Worm (Caenorhabditis elegans): ENCODE measurements around the gene F26F4.6.
A peak's percentile ranks its signal among the peaks of the same experiment; 100 is the strongest.

F26F4.6 gene

ce11 chrIII:4924134-4924533 lies 30.7 kb upstream of the F26F4.6 start:
- TF ChIP-seq ceh-16 (tag; optimal IDR thresholded peaks at IDR 0.05) = no peak
- no peak for TF ChIP-seq nhr-129 (tag; optimal IDR thresholded peaks at IDR 0.05)
- TF ChIP-seq nhr-11 (tag; optimal IDR thresholded peaks at IDR 0.05) = no peak
- TF ChIP-seq nhr-6 (tag; optimal IDR thresholded peaks at IDR 0.05) = no peak
- no peak for TF ChIP-seq ztf-1 (GFP tag; conservative IDR thresholded peaks at IDR 0.05)
- no peak for TF ChIP-seq peb-1 (tag; optimal IDR thresholded peaks at IDR 0.05)
- no peak for TF ChIP-seq unc-55 (GFP tag; optimal IDR thresholded peaks at IDR 0.05)

- TF ChIP-seq lsy-2 (tag; optimal IDR thresholded peaks at IDR 0.05) = peak in 1 of 2 experiments; percentile 46
- TF ChIP-seq gmeb-1 (tag; optimal IDR thresholded peaks at IDR 0.05) = peak; percentile 23
- peak; percentile 1 for TF ChIP-seq F13H6.1 (tag; optimal IDR thresholded peaks at IDR 0.05)
- TF ChIP-seq sma-3 (GFP tag; optimal IDR thresholded peaks at IDR 0.05) = peak; percentile 69
- peak; percentile 20 for TF ChIP-seq nhr-25 (tag; optimal IDR thresholded peaks at IDR 0.05)
- TF ChIP-seq lin-11 (tag; optimal IDR thresholded peaks at IDR 0.05) = peak; percentile 57
These were observed 28.6 kb upstream of the F26F4.6 start, which contains the start of gene mmab-1 for ce11 chrIII:4922020-4922419. TSS of gene mmab-1 (minus strand) at chrIII:4922114.

DNA sequence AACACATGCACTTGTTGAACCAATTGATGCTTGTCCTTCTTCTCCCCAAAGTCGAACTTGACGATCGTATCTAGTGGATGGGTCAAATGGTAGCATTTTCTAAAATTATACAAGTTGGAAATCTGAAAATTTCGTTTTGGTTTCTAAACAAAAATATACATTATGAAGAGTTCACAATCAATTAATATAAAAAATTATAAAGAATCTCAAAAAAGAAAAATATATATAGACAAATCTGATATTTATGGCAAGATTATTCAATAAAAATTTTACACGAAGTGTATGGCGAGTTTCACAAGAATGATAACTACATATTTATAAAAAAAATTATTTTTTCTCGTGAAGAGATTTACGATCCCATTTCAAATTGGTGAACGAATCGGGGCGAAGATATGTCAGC lies 26.8 kb upstream of the F26F4.6 start, which contains the start of gene ula-1:
Gene ula-1, minus strand, starts transcription at position 101 of the 400 bp plus-strand sequence.
- no peak for TF ChIP-seq ceh-16 (tag; optimal IDR thresholded peaks at IDR 0.05)

ce11 chrIII:4918906-4919305 lies 25.5 kb upstream of the F26F4.6 start:
- TF ChIP-seq lin-11 (tag; optimal IDR thresholded peaks at IDR 0.05) (no peak), sma-3 (GFP tag; optimal IDR thresholded peaks at IDR 0.05) (no peak), nhr-129 (tag; optimal IDR thresholded peaks at IDR 0.05) (no peak)

ce11 chrIII:4917960-4918712 lies 24.7 kb upstream of the F26F4.6 start, which contains the start of gene rpb-8:
TSS of gene rpb-8 (minus strand) at chrIII:4918008.
- no peak for TF ChIP-seq dmd-4 (tag; optimal IDR thresholded peaks at IDR 0.05)
- TF ChIP-seq unc-55 (GFP tag; optimal IDR thresholded peaks at IDR 0.05) = peak; percentile 90
- no peak for TF ChIP-seq mab-5 (tag; optimal IDR thresholded peaks at IDR 0.05)
- no peak for TF ChIP-seq egl-27 (tag; optimal IDR thresholded peaks at IDR 0.05)
- no peak for TF ChIP-seq unc-62 (GFP tag; optimal IDR thresholded peaks at IDR 0.05)
- TF ChIP-seq unc-39 (tag; optimal IDR thresholded peaks at IDR 0.05) = no peak
- no peak for TF ChIP-seq nhr-23 (tag; optimal IDR thresholded peaks at IDR 0.05)
- TF ChIP-seq elt-1 (tag; optimal IDR thresholded peaks at IDR 0.05) = no peak
- peak; percentile 29 for TF ChIP-seq F13H6.1 (tag; optimal IDR thresholded peaks at IDR 0.05)
- TF ChIP-seq ceh-82 (tag; optimal IDR thresholded peaks at IDR 0.05) = no peak
- TF ChIP-seq ztf-1 (GFP tag; conservative IDR thresholded peaks at IDR 0.05) = no peak
- TF ChIP-seq skn-1 (tag; optimal IDR thresholded peaks at IDR 0.05) = no peak
- no peak for TF ChIP-seq elt-3 (tag; optimal IDR thresholded peaks at IDR 0.05)
- TF ChIP-seq nhr-10 (tag; optimal IDR thresholded peaks at IDR 0.05) = no peak
- peak; percentile 46 for TF ChIP-seq lin-13 (GFP tag; optimal IDR thresholded peaks at IDR 0.05)
- TF ChIP-seq nhr-129 (tag; optimal IDR thresholded peaks at IDR 0.05) = peak; percentile 55
- no peak for TF ChIP-seq nhr-77 (tag; optimal IDR thresholded peaks at IDR 0.05)
- TF ChIP-seq nhr-12 (tag; optimal IDR thresholded peaks at IDR 0.05) = no peak
- peak; percentile 45 for TF ChIP-seq crh-2 (tag; optimal IDR thresholded peaks at IDR 0.05)
- peak; percentile 44 for TF ChIP-seq ama-1 (optimal IDR thresholded peaks at IDR 0.05)
- no peak for TF ChIP-seq ZK546.5 (tag; optimal IDR thresholded peaks at IDR 0.05)
- no peak for TF ChIP-seq aly-2 (tag; optimal IDR thresholded peaks at IDR 0.05)
- TF ChIP-seq ztf-11 (tag; optimal IDR thresholded peaks at IDR 0.05) = no peak
- no peak for TF ChIP-seq ztf-4 (tag; optimal IDR thresholded peaks at IDR 0.05)
- no peak for TF ChIP-seq zag-1 (tag; optimal IDR thresholded peaks at IDR 0.05)
- TF ChIP-seq sma-3 (GFP tag; optimal IDR thresholded peaks at IDR 0.05) = peak; percentile 18
- TF ChIP-seq lsy-2 (tag; optimal IDR thresholded peaks at IDR 0.05) = peak; percentile 14 to 75
- peak; percentile 13 for TF ChIP-seq sma-9 (GFP tag; optimal IDR thresholded peaks at IDR 0.05)
- no peak for TF ChIP-seq sma-9 (tag; optimal IDR thresholded peaks at IDR 0.05)
- TF ChIP-seq C34F6.9 (tag; optimal IDR thresholded peaks at IDR 0.05) = peak; percentile 64
- TF ChIP-seq nhr-21 (tag; optimal IDR thresholded peaks at IDR 0.05) = peak; percentile 3
- TF ChIP-seq R02D3.7 (tag; optimal IDR thresholded peaks at IDR 0.05) = no peak
- no peak for TF ChIP-seq ceh-16 (tag; optimal IDR thresholded peaks at IDR 0.05)
- no peak for TF ChIP-seq mbf-1 (tag; optimal IDR thresholded peaks at IDR 0.05)
- TF ChIP-seq lin-39 (tag; optimal IDR thresholded peaks at IDR 0.05) = no peak
- TF ChIP-seq fos-1 (tag; optimal IDR thresholded peaks at IDR 0.05) = peak; percentile 29
- peak; percentile 13 for TF ChIP-seq snpc-4 (tag; optimal IDR thresholded peaks at IDR 0.05)
- TF ChIP-seq nhr-6 (tag; optimal IDR thresholded peaks at IDR 0.05) = no peak
- no peak for TF ChIP-seq sem-4 (tag; optimal IDR thresholded peaks at IDR 0.05)
- peak; percentile 16 for TF ChIP-seq nhr-25 (tag; optimal IDR thresholded peaks at IDR 0.05)
- TF ChIP-seq nhr-237 (tag; optimal IDR thresholded peaks at IDR 0.05) = no peak
